Worm (Caenorhabditis elegans) whole organism, L4 larva: ENCODE data around the gene F45E1.2.

Experiments used
- ces-1 ChIP-seq: fragments of 150-350 bp; sonication (generic microtip); optimal IDR thresholded peaks from 4 replicates; lab custom pipeline; 2014; ENCODE audit warnings: missing biosample characterization, missing genetic modification reagents, missing genetic modification characterization
- daf-12 ChIP-seq: fragments of 150-350 bp; optimal IDR thresholded peaks from 2 replicates; lab custom pipeline; 2014; ENCODE audit warnings: missing biosample characterization, missing genetic modification reagents, missing genetic modification characterization
- hlh-30 ChIP-seq: sonication (generic microtip); optimal IDR thresholded peaks from 2 replicates; lab custom pipeline; 2017; ENCODE audit warnings: antibody characterized with exemption, mild to moderate bottlenecking, missing genetic modification characterization, missing compliant biosample characterization; ENCODE audit not compliant: insufficient read depth
- nhr-237 ChIP-seq: sonication (generic microtip); optimal IDR thresholded peaks from 2 replicates; lab custom pipeline; 2017; ENCODE audit warnings: missing biosample characterization, missing genetic modification characterization
- snpc-1.2 ChIP-seq: fragments of 200-800 bp; sonication (Bioruptor generic); IDR thresholded peaks from 2 replicates; pipeline ENCODE4 v1.3.6; 2022; ENCODE audit warnings: missing genetic modification reagents, missing genetic modification characterization, missing compliant biosample characterization

DNA sequence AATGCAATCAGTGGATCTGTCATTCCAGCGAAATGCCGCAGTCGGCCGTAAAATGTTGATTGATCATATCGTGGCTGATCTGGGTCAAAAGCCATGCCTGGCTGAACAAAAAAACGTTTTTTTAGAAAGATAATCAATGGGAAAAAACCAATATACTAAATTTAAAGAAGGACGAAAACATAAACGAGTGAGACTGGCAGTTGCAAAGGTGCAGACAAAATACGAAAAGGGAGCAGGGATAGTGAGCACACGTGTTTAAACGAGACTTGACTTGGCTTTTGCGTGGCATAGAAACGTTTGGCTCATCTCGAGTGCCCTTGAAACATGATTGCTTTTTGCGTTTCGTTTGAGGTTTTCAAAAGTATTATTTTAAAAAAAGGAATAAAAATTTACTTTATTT lies 45.3 kb upstream of the F45E1.2 start, which contains the start of gene sfxn-2:
- TF ChIP-seq snpc-1.2 (no peak), ces-1 (GFP tag; lab: Kevin White, UChicago) (no peak), daf-12 (tag; lab: Kevin White, UChicago) (no peak), hlh-30 (tag; lab: Kevin White, UChicago) (peak; percentile 28), nhr-237 (tag; lab: Kevin White, UChicago) (no peak)
